Fruit fly (Drosophila melanogaster) whole organism, embryonic: ENCODE results near the gene Hrb98DE.

ENCODE experiments used
- Atf3 ChIP-seq: fragments of 200-800 bp; sonication (Bioruptor generic); optimal IDR thresholded peaks from 3 replicates; lab custom pipeline; 2016; ENCODE audit warnings: missing biosample characterization, missing genetic modification characterization
- CG10209 ChIP-seq: fragments of 200-800 bp; sonication (Bioruptor generic); optimal IDR thresholded peaks from 3 replicates; lab custom pipeline; 2017; ENCODE audit warnings: missing biosample characterization, mild to moderate bottlenecking, missing genetic modification characterization, missing genetic modification reagents
- CG11560 ChIP-seq: fragments of 200-800 bp; sonication (Bioruptor generic); IDR thresholded peaks from 3 replicates; pipeline ENCODE4 v1.3.6; 2022; ENCODE audit warnings: missing biosample characterization, missing genetic modification characterization
- CG11696 ChIP-seq: fragments of 200-800 bp; sonication (Bioruptor generic); IDR thresholded peaks from 2 replicates; pipeline ENCODE4 v1.3.6; 2022; ENCODE audit warnings: missing biosample characterization, missing genetic modification characterization
- CG12769 ChIP-seq: fragments of 200-800 bp; sonication (Bioruptor generic); optimal IDR thresholded peaks from 2 replicates; lab custom pipeline; 2019; ENCODE audit warnings: missing biosample characterization, mild to moderate bottlenecking, missing genetic modification characterization, moderate library complexity
- CG13894 ChIP-seq: fragments of 200-800 bp; sonication (Bioruptor generic); optimal IDR thresholded peaks from 3 replicates; lab custom pipeline; 2018; ENCODE audit warnings: missing biosample characterization, mild to moderate bottlenecking, missing genetic modification characterization, moderate library complexity
- CG17328 ChIP-seq: fragments of 200-800 bp; sonication (Bioruptor generic); IDR thresholded peaks from 2 replicates; pipeline ENCODE4 v1.3.6; 2022; ENCODE audit warnings: missing biosample characterization, missing genetic modification characterization
- CG17361 ChIP-seq: fragments of 200-800 bp; sonication (Bioruptor generic); IDR thresholded peaks from 3 replicates; pipeline ENCODE4 v1.3.6; 2022; ENCODE audit warnings: missing biosample characterization, missing genetic modification characterization
- CG17568 ChIP-seq: fragments of 200-800 bp; sonication (Bioruptor generic); optimal IDR thresholded peaks from 2 replicates; lab custom pipeline; 2018; ENCODE audit warnings: missing biosample characterization, mild to moderate bottlenecking, missing genetic modification characterization, moderate library complexity
- CG18262 ChIP-seq: fragments of 200-800 bp; optimal IDR thresholded peaks from 3 replicates; lab custom pipeline; 2019; ENCODE audit warnings: missing biosample characterization, mild to moderate bottlenecking, missing genetic modification characterization, moderate library complexity
- CG18619 ChIP-seq: fragments of 200-800 bp; sonication (Bioruptor generic); optimal IDR thresholded peaks from 3 replicates; lab custom pipeline; 2017; ENCODE audit warnings: missing biosample characterization, mild to moderate bottlenecking, missing genetic modification characterization
- CG3065 ChIP-seq: fragments of 200-800 bp; sonication (Bioruptor generic); optimal IDR thresholded peaks from 2 replicates; lab custom pipeline; 2016; ENCODE audit warnings: missing biosample characterization, missing genetic modification characterization
- CG3726 ChIP-seq: fragments of 200-800 bp; sonication (Bioruptor generic); IDR thresholded peaks from 3 replicates; pipeline ENCODE4, ENCODE4 v1.3.6; 2022; ENCODE audit warnings: missing biosample characterization, missing genetic modification characterization
- CG6689 ChIP-seq: fragments of 200-800 bp; sonication (Bioruptor generic); IDR thresholded peaks from 2 replicates; pipeline ENCODE4 v1.3.6; 2022; ENCODE audit warnings: missing biosample characterization, missing genetic modification characterization
- CG7556 ChIP-seq: fragments of 200-800 bp; sonication (Bioruptor generic); optimal IDR thresholded peaks from 2 replicates; lab custom pipeline; 2017; ENCODE audit warnings: missing biosample characterization, mild to moderate bottlenecking, missing genetic modification characterization
- CG9215 ChIP-seq: fragments of 200-800 bp; sonication (Bioruptor generic); IDR thresholded peaks from 2 replicates; pipeline ENCODE4 v1.3.6; 2022; ENCODE audit warnings: missing biosample characterization, missing genetic modification characterization
- CG9437 ChIP-seq: fragments of 200-800 bp; sonication (Bioruptor generic); optimal IDR thresholded peaks from 2 replicates; lab custom pipeline; 2018; ENCODE audit warnings: missing biosample characterization, mild to moderate bottlenecking, missing genetic modification characterization
- D19A ChIP-seq: fragments of 200-800 bp; optimal IDR thresholded peaks from 3 replicates; lab custom pipeline; 2019; ENCODE audit warnings: missing biosample characterization, mild to moderate bottlenecking, missing genetic modification characterization, moderate library complexity
- Dbx ChIP-seq: fragments of 200-800 bp; sonication (Bioruptor generic); IDR thresholded peaks from 3 replicates; pipeline ENCODE4 v1.3.6; 2022; ENCODE audit warnings: missing biosample characterization, missing genetic modification characterization
- Deaf1 ChIP-seq: fragments of 200-800 bp; optimal IDR thresholded peaks from 3 replicates; lab custom pipeline; 2019; ENCODE audit warnings: missing biosample characterization, mild to moderate bottlenecking, missing genetic modification characterization, moderate library complexity
- Dref ChIP-seq: fragments of 200-800 bp; sonication (Bioruptor generic); IDR thresholded peaks from 2 replicates; pipeline ENCODE4 v1.3.6; 2022; ENCODE audit warnings: missing biosample characterization, missing genetic modification characterization
- Eip74EF ChIP-seq, 2 experiments: fragments of 200-800 bp in 1 of 2; fragments of >200 bp in 1 of 2; sonication (Bioruptor generic) in 1 of 2; optimal IDR thresholded peaks; 2 replicates each; lab custom pipeline; 2017 to 2019; ENCODE audit warnings: missing biosample characterization in 2 of 2, missing genetic modification characterization in 2 of 2, mild to moderate bottlenecking in 1 of 2, moderate library complexity in 1 of 2
- Hr78 ChIP-seq, 2 experiments: fragments of 200-800 bp in 1 of 2; fragments of >200 bp in 1 of 2; sonication (Bioruptor generic) in 1 of 2; optimal IDR thresholded peaks; 2 replicates each; lab custom pipeline; 2017 to 2019; ENCODE audit warnings: missing biosample characterization in 2 of 2, missing genetic modification characterization in 2 of 2, mild to moderate bottlenecking in 1 of 2, moderate library complexity in 1 of 2
- MESR4 ChIP-seq: fragments of 200-800 bp; sonication (Bioruptor generic); optimal IDR thresholded peaks from 2 replicates; lab custom pipeline; 2018; ENCODE audit warnings: missing biosample characterization, mild to moderate bottlenecking, missing genetic modification characterization, moderate library complexity
- Myb ChIP-seq: fragments of 200-800 bp; sonication (Bioruptor generic); optimal IDR thresholded peaks from 2 replicates; lab custom pipeline; 2016; ENCODE audit warnings: missing biosample characterization, missing genetic modification characterization
- Pdp1 ChIP-seq, 2 experiments: fragments of 200-800 bp; sonication (Bioruptor generic); optimal IDR thresholded peaks; 3 replicates each; lab custom pipeline; 2016; ENCODE audit warnings: missing biosample characterization in 2 of 2, missing genetic modification characterization in 2 of 2, mild to moderate bottlenecking in 1 of 2, moderate library complexity in 1 of 2
- Ssrp ChIP-seq: fragments of 200-800 bp; sonication (Bioruptor generic); optimal IDR thresholded peaks from 2 replicates; lab custom pipeline; 2018; ENCODE audit warnings: missing biosample characterization, mild to moderate bottlenecking, missing genetic modification characterization, moderate library complexity
- Trl ChIP-seq, 3 experiments: fragments of >200 bp in 2 of 3; fragments of 200-800 bp in 1 of 3; sonication (Bioruptor generic) in 1 of 3; optimal IDR thresholded peaks; 2 replicates in 1 of 3; 3 replicates in 2 of 3; lab custom pipeline; 2016 to 2017; ENCODE audit warnings: missing biosample characterization in 1 of 3, missing genetic modification characterization in 1 of 3
- ab ChIP-seq: fragments of 200-800 bp; sonication (Bioruptor generic); optimal IDR thresholded peaks from 2 replicates; lab custom pipeline; 2016; ENCODE audit warnings: missing biosample characterization, missing genetic modification characterization
- abd-A ChIP-seq: fragments of 200-800 bp; sonication (Bioruptor generic); optimal IDR thresholded peaks from 3 replicates; lab custom pipeline; 2019; ENCODE audit warnings: missing biosample characterization, mild to moderate bottlenecking, missing genetic modification characterization, moderate library complexity
- az2 ChIP-seq: fragments of 200-800 bp; sonication (Bioruptor generic); optimal IDR thresholded peaks from 3 replicates; lab custom pipeline; 2016; ENCODE audit warnings: missing biosample characterization, missing genetic modification characterization
- bsh ChIP-seq, 2 experiments: fragments of 200-800 bp; sonication (Bioruptor generic); optimal IDR thresholded peaks; 2 replicates each; lab custom pipeline; 2017 to 2018; ENCODE audit warnings: mild to moderate bottlenecking in 2 of 2, missing biosample characterization in 2 of 2, missing genetic modification characterization in 2 of 2, moderate library complexity in 1 of 2
- crol ChIP-seq: fragments of 200-800 bp; sonication (Bioruptor generic); IDR thresholded peaks from 2 replicates; pipeline ENCODE4 v1.3.6; 2022; ENCODE audit warnings: missing biosample characterization, missing genetic modification characterization
- disco-r ChIP-seq: fragments of 200-800 bp; sonication (Bioruptor generic); optimal IDR thresholded peaks from 2 replicates; lab custom pipeline; 2016; ENCODE audit warnings: missing biosample characterization, missing genetic modification characterization
- gcm2 ChIP-seq: fragments of 200-800 bp; sonication (Bioruptor generic); optimal IDR thresholded peaks from 2 replicates; lab custom pipeline; 2016; ENCODE audit warnings: missing biosample characterization, missing genetic modification characterization
- grau ChIP-seq: fragments of 200-800 bp; optimal IDR thresholded peaks from 3 replicates; lab custom pipeline; 2019; ENCODE audit warnings: missing biosample characterization, mild to moderate bottlenecking, missing genetic modification characterization, moderate library complexity
- hth ChIP-seq: fragments of >200 bp; optimal IDR thresholded peaks from 2 replicates; lab custom pipeline; 2017; ENCODE audit warnings: inconsistent platforms
- klu ChIP-seq: fragments of 200-800 bp; sonication (Bioruptor generic); IDR thresholded peaks from 2 replicates; pipeline ENCODE4 v1.3.6; 2022; ENCODE audit warnings: missing biosample characterization, missing genetic modification characterization
- onecut ChIP-seq: fragments of 200-800 bp; sonication (Bioruptor generic); IDR thresholded peaks from 2 replicates; pipeline ENCODE4 v1.3.6; 2022; ENCODE audit warnings: missing biosample characterization, missing genetic modification characterization
- phol ChIP-seq: fragments of 200-800 bp; sonication (Bioruptor generic); optimal IDR thresholded peaks from 3 replicates; lab custom pipeline; 2018; ENCODE audit warnings: missing biosample characterization, mild to moderate bottlenecking, missing genetic modification characterization, moderate library complexity
- sens ChIP-seq: fragments of 200-800 bp; sonication (Bioruptor generic); peaks from one replicate; lab custom pipeline; 2016; ENCODE audit warnings: missing biosample characterization, missing genetic modification characterization
- shn ChIP-seq: fragments of 200-800 bp; sonication (Bioruptor generic); optimal IDR thresholded peaks from 3 replicates; lab custom pipeline; 2016; ENCODE audit warnings: missing biosample characterization, missing genetic modification characterization
- so ChIP-seq: fragments of 200-800 bp; sonication (Bioruptor generic); IDR thresholded peaks from 3 replicates; pipeline ENCODE4 v1.3.6; 2022; ENCODE audit warnings: missing biosample characterization, missing genetic modification characterization
- sqz ChIP-seq: fragments of 200-800 bp; sonication (Bioruptor generic); optimal IDR thresholded peaks from 3 replicates; lab custom pipeline; 2018; ENCODE audit warnings: missing biosample characterization, mild to moderate bottlenecking, missing genetic modification characterization
- tna ChIP-seq: fragments of 200-800 bp; sonication (Bioruptor generic); IDR thresholded peaks from 2 replicates; pipeline ENCODE4 v1.3.6; 2022; ENCODE audit warnings: missing biosample characterization, missing genetic modification characterization; ENCODE audit not compliant: partially characterized antibody
- ttk ChIP-seq: fragments of 200-800 bp; sonication (Bioruptor generic); IDR thresholded peaks from 2 replicates; pipeline ENCODE4 v2.1.2; 2022; ENCODE audit warnings: missing biosample characterization, missing genetic modification characterization
- unpg ChIP-seq: fragments of 200-800 bp; sonication (Bioruptor generic); optimal IDR thresholded peaks from 3 replicates; lab custom pipeline; 2018; ENCODE audit warnings: missing biosample characterization, mild to moderate bottlenecking, missing genetic modification characterization, moderate library complexity
- wor ChIP-seq: fragments of 200-800 bp; sonication (Bioruptor generic); IDR thresholded peaks from 2 replicates; pipeline ENCODE4 v1.3.6; 2022; ENCODE audit warnings: missing biosample characterization, missing genetic modification characterization

Hrb98DE gene

DNA sequence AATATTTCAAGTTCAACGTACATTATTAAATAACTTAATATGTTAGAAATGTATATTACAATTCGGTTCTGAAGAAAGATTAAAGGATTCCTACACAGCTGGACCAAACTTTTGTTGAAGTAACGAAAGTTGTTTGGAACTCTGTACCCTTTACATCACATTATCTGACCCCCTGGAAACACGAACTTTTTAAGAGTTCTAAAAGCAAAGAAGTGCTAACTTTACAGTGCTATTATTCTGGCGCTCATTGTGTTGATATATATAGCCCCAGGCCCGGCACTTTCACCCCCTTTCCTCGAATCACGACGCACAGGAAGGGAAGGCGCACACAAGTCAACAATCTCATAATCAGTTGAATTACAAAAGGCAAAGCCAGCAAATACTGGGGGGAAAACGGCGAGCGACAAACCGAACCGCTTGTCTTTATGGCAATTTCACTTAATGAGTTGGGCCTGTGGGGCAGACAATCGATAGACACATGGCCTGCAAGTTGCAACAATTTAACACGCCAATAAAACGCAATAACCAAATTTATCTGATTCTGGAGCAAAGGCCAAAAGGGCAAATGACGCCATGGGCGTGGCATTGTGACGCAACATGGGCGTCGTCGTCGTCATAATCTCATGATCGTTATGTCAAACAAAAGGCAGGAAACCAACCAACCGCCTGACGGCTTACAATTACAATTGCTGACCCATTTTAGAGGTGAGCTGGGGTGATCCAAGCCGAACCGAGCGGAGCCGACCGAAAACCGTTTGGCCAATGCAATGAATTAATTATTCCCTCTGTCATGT lies 29.7 kb downstream of the Hrb98DE start (continued):
- TF ChIP-seq klu (GFP tag; lab: Robert Waterston, UW) = no peak
- peak; percentile 62 for TF ChIP-seq CG11696 (GFP tag; lab: Robert Waterston, UW)
- no peak for TF ChIP-seq Eip74EF (GFP tag; optimal IDR thresholded peaks at IDR 0.05; lab: Kevin White, UChicago)
- peak; percentile 15 for TF ChIP-seq CG9437 (GFP tag; lab: Kevin White, UChicago)
- no peak for TF ChIP-seq ab (GFP tag; lab: Kevin White, UChicago)
- TF ChIP-seq sens (GFP tag; lab: Kevin White, UChicago) = peak; percentile 17
- peak; percentile 39 for TF ChIP-seq phol (tag; lab: Kevin White, UChicago)
- no peak for TF ChIP-seq hth
- no peak for TF ChIP-seq CG18619
- no peak for TF ChIP-seq Ssrp (tag; lab: Kevin White, UChicago)
- 0 out of 2 replicates have a peak, but pooled peaks have one; percentile 22 for TF ChIP-seq CG6689 (GFP tag; lab: Robert Waterston, UW)
- TF ChIP-seq CG18262 (tag; lab: Kevin White, UChicago) = peak; percentile 63
- TF ChIP-seq ttk = no peak
- TF ChIP-seq az2 (GFP tag; lab: Kevin White, UChicago) = peak; percentile 9
- peak; percentile 62 for TF ChIP-seq crol (GFP tag; lab: Robert Waterston, UW)
- TF ChIP-seq CG7556 = peak; percentile 27
- peak; percentile 29 for TF ChIP-seq D19A (tag; lab: Kevin White, UChicago)
- peak in 1 of 2 experiments; percentile 22 for TF ChIP-seq bsh (GFP tag; optimal IDR thresholded peaks at IDR 0.05; lab: Kevin White, UChicago)
- TF ChIP-seq CG3726 = no peak
- peak in 1 of 2 experiments; percentile 85 for TF ChIP-seq Pdp1 (GFP tag; optimal IDR thresholded peaks at IDR 0.05; lab: Kevin White, UChicago)
- no peak for TF ChIP-seq Trl (optimal IDR thresholded peaks at IDR 0.05; lab: Kevin White, UChicago)
- no peak for TF ChIP-seq Trl (GFP tag; optimal IDR thresholded peaks at IDR 0.05; lab: Kevin White, UChicago)
- TF ChIP-seq disco-r (GFP tag; lab: Kevin White, UChicago) = no peak
- TF ChIP-seq Hr78 (GFP tag; optimal IDR thresholded peaks at IDR 0.05; lab: Kevin White, UChicago) = peak in 1 of 2 experiments; percentile 94
- TF ChIP-seq Myb (GFP tag; lab: Kevin White, UChicago) = no peak
- no peak for TF ChIP-seq unpg (GFP tag; lab: Kevin White, UChicago)
- no peak for TF ChIP-seq tna (GFP tag; lab: Robert Waterston, UW)
- TF ChIP-seq MESR4 (GFP tag; lab: Kevin White, UChicago) = no peak
- peak; percentile 18 for TF ChIP-seq abd-A
- TF ChIP-seq CG12769 = peak; percentile 11
- peak; percentile 53; the same call in 1 of the 3 replicates for TF ChIP-seq CG17361 (GFP tag; lab: Robert Waterston, UW)
- no peak for TF ChIP-seq Dref (GFP tag; lab: Robert Waterston, UW)
- TF ChIP-seq gcm2 (GFP tag; lab: Kevin White, UChicago) = no peak
- TF ChIP-seq Dbx (GFP tag; lab: Robert Waterston, UW) = no peak
- TF ChIP-seq grau = peak; percentile 23
- TF ChIP-seq CG10209 (GFP tag; lab: Kevin White, UChicago) = peak; percentile 1
- no peak for TF ChIP-seq CG17568
- no peak for TF ChIP-seq CG17328 (GFP tag; lab: Robert Waterston, UW)
- TF ChIP-seq wor (GFP tag; lab: Robert Waterston, UW) = no peak
- no peak for TF ChIP-seq shn (GFP tag; lab: Kevin White, UChicago)
- 0 out of 3 replicates have a peak, but pooled peaks have one; percentile 30 for TF ChIP-seq CG11560 (tag; lab: Robert Waterston, UW)
- TF ChIP-seq Atf3 = no peak
- no peak for TF ChIP-seq sqz (GFP tag; lab: Kevin White, UChicago)
- peak; percentile 9 for TF ChIP-seq CG3065 (GFP tag; lab: Kevin White, UChicago)
- no peak for TF ChIP-seq onecut (GFP tag; lab: Robert Waterston, UW)
- TF ChIP-seq Deaf1 (tag; lab: Kevin White, UChicago) = no peak
- no peak for TF ChIP-seq so (GFP tag; lab: Robert Waterston, UW)
- TF ChIP-seq CG9215 (GFP tag; lab: Robert Waterston, UW) = no peak
- no peak for TF ChIP-seq CG13894 (tag; lab: Kevin White, UChicago)
